Fruit fly (Drosophila melanogaster) whole organism: ENCODE data around the gene CG14573.

Experiments
- CG8478 ChIP-seq: fragments of >200 bp; optimal IDR thresholded peaks from 2 replicates; lab custom pipeline; 2018; ENCODE audit warnings: inconsistent platforms
- EcR ChIP-seq, 2 experiments: fragments of >200 bp; optimal IDR thresholded peaks; 2 replicates each; lab custom pipeline; 2017; ENCODE audit warnings: missing biosample characterization in 2 of 2, missing genetic modification characterization in 2 of 2, missing genetic modification reagents in 2 of 2

- TF ChIP-seq EcR (GFP tag; optimal IDR thresholded peaks at IDR 0.05; lab: Kevin White, UChicago) (no peak), CG8478 (no peak)
Measured at dm6 chr3L:21765931-21766330, 32.0 kb downstream of the CG14573 start.
